Worm (Caenorhabditis elegans): ENCODE measurements around the gene Y46G5A.20.
A peak's percentile ranks its signal among the peaks of the same experiment; 100 is the strongest.

Gene Y46G5A.20

ce11 chrII:12789497-12789896 is 21.3 kb upstream of the Y46G5A.20 start:
- TF ChIP-seq hlh-17 (GFP tag; optimal IDR thresholded peaks at IDR 0.05; ENCODE audit: borderline replicate concordance) (no peak), Y116A8C.19 (tag; optimal IDR thresholded peaks at IDR 0.05; ENCODE audit: borderline replicate concordance) (no peak)

- TF ChIP-seq lsy-2 (tag; optimal IDR thresholded peaks at IDR 0.05) (no peak), mab-9 (GFP tag; IDR thresholded peaks at IDR 0.05) (no peak), grh-1 (GFP tag; IDR thresholded peaks at IDR 0.05) (no peak), dsc-1 (tag; optimal IDR thresholded peaks at IDR 0.05) (no peak), hlh-17 (GFP tag; optimal IDR thresholded peaks at IDR 0.05; ENCODE audit: borderline replicate concordance) (no peak), ceh-63 (GFP tag; optimal IDR thresholded peaks at IDR 0.05) (no peak), unc-130 (tag; optimal IDR thresholded peaks at IDR 0.05) (no peak), lin-39 (tag; optimal IDR thresholded peaks at IDR 0.05) (no peak), rnt-1 (tag; optimal IDR thresholded peaks at IDR 0.05) (no peak), elt-3 (tag; optimal IDR thresholded peaks at IDR 0.05) (no peak), ztf-11 (tag; optimal IDR thresholded peaks at IDR 0.05) (no peak), unc-98 (GFP tag; IDR thresholded peaks at IDR 0.05) (no peak), nhr-11 (tag; optimal IDR thresholded peaks at IDR 0.05) (no peak), lin-15B (tag; optimal IDR thresholded peaks at IDR 0.05) (no peak), blmp-1 (tag; optimal IDR thresholded peaks at IDR 0.05) (no peak), ces-1 (GFP tag; optimal IDR thresholded peaks at IDR 0.05) (no peak)
Observed at ce11 chrII:12790392-12790791, 20.4 kb upstream of the Y46G5A.20 start.

ce11 chrII:12795188-12795587 is 15.6 kb upstream of the Y46G5A.20 start:
- TF ChIP-seq efl-1 (optimal IDR thresholded peaks at IDR 0.05) = no peak
- TF ChIP-seq efl-1 (GFP tag; optimal IDR thresholded peaks at IDR 0.05 in 1 of 2) = peak in 1 of 2 experiments; percentile 7
- TF ChIP-seq ceh-90 (tag; optimal IDR thresholded peaks at IDR 0.05) = no peak

ce11 chrII:12796040-12796502 is 14.7 kb upstream of the Y46G5A.20 start, which contains the start of gene cpt-1:
cpt-1 (minus strand) TSS chrII:12796452.
- TF ChIP-seq lsy-2 (tag; optimal IDR thresholded peaks at IDR 0.05) (no peak), nhr-20 (tag; optimal IDR thresholded peaks at IDR 0.05) (no peak), rnt-1 (tag; optimal IDR thresholded peaks at IDR 0.05) (no peak), unc-62 (GFP tag; optimal IDR thresholded peaks at IDR 0.05) (no peak), nhr-71 (tag; optimal IDR thresholded peaks at IDR 0.05) (peak; percentile 1), nhr-28 (tag; optimal IDR thresholded peaks at IDR 0.05) (no peak), elt-2 (tag; optimal IDR thresholded peaks at IDR 0.05) (peak; percentile 21), mab-9 (GFP tag; IDR thresholded peaks at IDR 0.05) (no peak), pqm-1 (tag; optimal IDR thresholded peaks at IDR 0.05) (no peak), hlh-17 (GFP tag; optimal IDR thresholded peaks at IDR 0.05; ENCODE audit: borderline replicate concordance) (no peak), nhr-85 (tag) (peak; percentile 29), ces-1 (GFP tag; optimal IDR thresholded peaks at IDR 0.05) (no peak), blmp-1 (tag; optimal IDR thresholded peaks at IDR 0.05) (no peak), fkh-8 (tag; optimal IDR thresholded peaks at IDR 0.05) (no peak), unc-86 (tag; optimal IDR thresholded peaks at IDR 0.05) (no peak), nhr-12 (tag; optimal IDR thresholded peaks at IDR 0.05) (no peak)

- TF ChIP-seq nhr-47 (tag; optimal IDR thresholded peaks at IDR 0.05) (peak; percentile 32), lin-14 (GFP tag; optimal IDR thresholded peaks at IDR 0.05) (peak; percentile 52), fkh-10 (GFP tag; optimal IDR thresholded peaks at IDR 0.05) (peak; percentile 10), lsy-2 (tag; optimal IDR thresholded peaks at IDR 0.05) (peak in 1 of 2 experiments; percentile 3), egl-27 (tag; optimal IDR thresholded peaks at IDR 0.05) (no peak), lin-35 (GFP tag; optimal IDR thresholded peaks at IDR 0.05) (peak in 1 of 2 experiments; percentile 2), elt-2 (tag; optimal IDR thresholded peaks at IDR 0.05) (peak; percentile 63), nhr-11 (tag; optimal IDR thresholded peaks at IDR 0.05) (no peak), nhr-71 (tag; optimal IDR thresholded peaks at IDR 0.05) (peak; percentile 13), efl-1 (optimal IDR thresholded peaks at IDR 0.05) (no peak), efl-1 (GFP tag; optimal IDR thresholded peaks at IDR 0.05 in 1 of 2) (peak in 1 of 2 experiments; percentile 15), rnt-1 (tag; optimal IDR thresholded peaks at IDR 0.05) (peak; percentile 20)
Observed at ce11 chrII:12797211-12797794, 13.5 kb upstream of the Y46G5A.20 start.
